Worm (Caenorhabditis elegans) whole organism, L2 larva: ENCODE results near the gene T25D1.3.

Experiments used
- F13H6.1 ChIP-seq: sonication (generic microtip); optimal IDR thresholded peaks from 2 replicates; lab custom pipeline; 2016; ENCODE audit warnings: missing genetic modification characterization, missing compliant biosample characterization
- R02D3.7 ChIP-seq: fragments of 150-350 bp; optimal IDR thresholded peaks from 2 replicates; lab custom pipeline; 2014; ENCODE audit warnings: missing biosample characterization, missing genetic modification characterization
- Y55F3AM.14 ChIP-seq: fragments of 200-800 bp; sonication (Bioruptor generic); optimal IDR thresholded peaks from 2 replicates; lab custom pipeline; 2018; ENCODE audit warnings: mild to moderate bottlenecking, missing genetic modification characterization, missing compliant biosample characterization
- ceh-16 ChIP-seq: fragments of 150-350 bp; optimal IDR thresholded peaks from 2 replicates; lab custom pipeline; 2014; ENCODE audit warnings: missing biosample characterization, missing genetic modification characterization
- elt-1 ChIP-seq: fragments of 150-350 bp; optimal IDR thresholded peaks from 2 replicates; lab custom pipeline; 2014; ENCODE audit warnings: missing biosample characterization, missing genetic modification characterization
- nhr-11 ChIP-seq: fragments of 150-350 bp; optimal IDR thresholded peaks from 2 replicates; lab custom pipeline; 2014; ENCODE audit warnings: missing biosample characterization, missing genetic modification characterization
- nhr-21 ChIP-seq: fragments of 150-350 bp; optimal IDR thresholded peaks from 2 replicates; lab custom pipeline; 2014; ENCODE audit warnings: missing biosample characterization, missing genetic modification characterization
- nhr-237 ChIP-seq: fragments of 150-350 bp; optimal IDR thresholded peaks from 2 replicates; lab custom pipeline; 2014; ENCODE audit warnings: missing biosample characterization, missing genetic modification characterization
- nhr-25 ChIP-seq: fragments of 150-350 bp; sonication (generic microtip); optimal IDR thresholded peaks from 3 replicates; lab custom pipeline; 2014; ENCODE audit warnings: missing biosample characterization, missing genetic modification characterization
- nhr-77 ChIP-seq: fragments of 150-350 bp; optimal IDR thresholded peaks from 2 replicates; lab custom pipeline; 2014; ENCODE audit warnings: missing biosample characterization, missing genetic modification characterization
- snpc-4 ChIP-seq: fragments of 150-350 bp; optimal IDR thresholded peaks from 2 replicates; lab custom pipeline; 2014; ENCODE audit warnings: missing biosample characterization, missing genetic modification characterization
- unc-62 ChIP-seq: fragments of 150-350 bp; optimal IDR thresholded peaks from 2 replicates; lab custom pipeline; 2014; ENCODE audit warnings: missing biosample characterization, missing genetic modification reagents, missing genetic modification characterization
- ztf-11 ChIP-seq: sonication (generic microtip); optimal IDR thresholded peaks from 2 replicates; lab custom pipeline; 2017; ENCODE audit warnings: missing biosample characterization, missing genetic modification characterization

ce11 chrX:16532513-16532912, 27.1 kb downstream of the T25D1.3 start:
- no peak for TF ChIP-seq nhr-77 (tag; lab: Kevin White, UChicago)
- no peak for TF ChIP-seq unc-62
- no peak for TF ChIP-seq Y55F3AM.14 (GFP tag; lab: Kevin White, UChicago)
- TF ChIP-seq R02D3.7 (tag; lab: Kevin White, UChicago): no peak
- no peak for TF ChIP-seq nhr-25 (tag; lab: Kevin White, UChicago)
- TF ChIP-seq nhr-21 (tag; lab: Kevin White, UChicago): no peak
- TF ChIP-seq snpc-4 (tag; lab: Kevin White, UChicago): no peak
- TF ChIP-seq nhr-11 (tag; lab: Kevin White, UChicago): no peak
- no peak for TF ChIP-seq ztf-11 (tag; lab: Kevin White, UChicago)
- TF ChIP-seq elt-1 (tag; lab: Kevin White, UChicago): no peak
- no peak for TF ChIP-seq ceh-16 (tag; lab: Kevin White, UChicago)
- TF ChIP-seq F13H6.1 (tag; lab: Kevin White, UChicago): no peak
- no peak for TF ChIP-seq nhr-237 (tag; lab: Kevin White, UChicago)
